Fruit fly (Drosophila melanogaster) whole organism, embryonic: ENCODE results near the gene beta4GalNAcTB.

Experiments used
- Atf6 ChIP-seq: fragments of 200-800 bp; sonication (Bioruptor generic); IDR thresholded peaks from 2 replicates; pipeline ENCODE4 v1.3.6; 2022; ENCODE audit warnings: missing biosample characterization, missing genetic modification characterization
- CG1024 ChIP-seq: fragments of 200-800 bp; sonication (Bioruptor generic); IDR thresholded peaks from 2 replicates; pipeline ENCODE4 v1.3.6; 2022; ENCODE audit warnings: missing biosample characterization, missing genetic modification characterization
- CG11247 ChIP-seq: fragments of 200-800 bp; sonication (Bioruptor generic); IDR thresholded peaks from 2 replicates; pipeline ENCODE4 v1.3.6; 2022; ENCODE audit warnings: missing biosample characterization, missing genetic modification characterization
- CG11695 ChIP-seq: fragments of 200-800 bp; sonication (Bioruptor generic); IDR thresholded peaks from 3 replicates; pipeline ENCODE4 v1.3.6; 2022; ENCODE audit warnings: missing biosample characterization, missing genetic modification characterization
- CG11723 ChIP-seq: fragments of 200-800 bp; sonication (Bioruptor generic); optimal IDR thresholded peaks from 2 replicates; lab custom pipeline; 2017; ENCODE audit warnings: missing biosample characterization, mild to moderate bottlenecking, missing genetic modification characterization
- CG16813 ChIP-seq: fragments of 200-800 bp; sonication (Bioruptor generic); IDR thresholded peaks from 3 replicates; pipeline ENCODE4 v1.3.6; 2022; ENCODE audit warnings: missing biosample characterization, missing genetic modification characterization; ENCODE audit not compliant: partially characterized antibody
- CG16815 ChIP-seq: fragments of 200-800 bp; sonication (Bioruptor generic); optimal IDR thresholded peaks from 3 replicates; lab custom pipeline; 2017; ENCODE audit warnings: missing biosample characterization, mild to moderate bottlenecking, missing genetic modification characterization
- CG17359 ChIP-seq: fragments of 200-800 bp; sonication (Bioruptor generic); optimal IDR thresholded peaks from 3 replicates; lab custom pipeline; 2018; ENCODE audit warnings: missing biosample characterization, mild to moderate bottlenecking, missing genetic modification characterization, moderate library complexity
- CG17612 ChIP-seq: fragments of 200-800 bp; sonication (Bioruptor generic); IDR thresholded peaks from 2 replicates; pipeline ENCODE4 v1.3.6; 2022; ENCODE audit warnings: missing biosample characterization, missing genetic modification characterization
- CG1832 ChIP-seq: fragments of 200-800 bp; sonication (Bioruptor generic); optimal IDR thresholded peaks from 2 replicates; lab custom pipeline; 2017; ENCODE audit warnings: missing biosample characterization, mild to moderate bottlenecking, missing genetic modification characterization, inconsistent platforms
- CG30020 ChIP-seq: fragments of 200-800 bp; optimal IDR thresholded peaks from 2 replicates; lab custom pipeline; 2019; ENCODE audit warnings: missing biosample characterization, mild to moderate bottlenecking, missing genetic modification characterization, moderate library complexity
- CG3065 ChIP-seq: fragments of 200-800 bp; sonication (Bioruptor generic); optimal IDR thresholded peaks from 2 replicates; lab custom pipeline; 2016; ENCODE audit warnings: missing biosample characterization, missing genetic modification characterization
- CG31365 ChIP-seq: fragments of 200-800 bp; sonication (Bioruptor generic); optimal IDR thresholded peaks from 2 replicates; lab custom pipeline; 2018; ENCODE audit warnings: missing biosample characterization, mild to moderate bottlenecking, missing genetic modification characterization
- CG3838 ChIP-seq: fragments of 200-800 bp; sonication (Bioruptor generic); optimal IDR thresholded peaks from 3 replicates; lab custom pipeline; 2016; ENCODE audit warnings: missing biosample characterization, missing genetic modification characterization
- CG4404 ChIP-seq: fragments of 200-800 bp; sonication (Bioruptor generic); IDR thresholded peaks from 2 replicates; pipeline ENCODE4 v1.3.6; 2022; ENCODE audit warnings: missing biosample characterization, missing genetic modification characterization
- CG8089 ChIP-seq: fragments of 200-800 bp; sonication (Bioruptor generic); optimal IDR thresholded peaks from 3 replicates; lab custom pipeline; 2016; ENCODE audit warnings: missing biosample characterization, missing genetic modification characterization
- CG9817 ChIP-seq: fragments of 200-800 bp; sonication (Bioruptor generic); optimal IDR thresholded peaks from 2 replicates; lab custom pipeline; 2018; ENCODE audit warnings: missing biosample characterization, mild to moderate bottlenecking, missing genetic modification characterization, moderate library complexity
- CkIIα-i1 ChIP-seq: fragments of 200-800 bp; sonication (Bioruptor generic); IDR thresholded peaks from 2 replicates; pipeline ENCODE4 v1.3.6; 2022; ENCODE audit warnings: missing biosample characterization, missing genetic modification characterization
- CrebB ChIP-seq: fragments of 200-800 bp; sonication (Bioruptor generic); optimal IDR thresholded peaks from 3 replicates; lab custom pipeline; 2018; ENCODE audit warnings: missing biosample characterization, mild to moderate bottlenecking, missing genetic modification characterization
- Dbx ChIP-seq: fragments of 200-800 bp; sonication (Bioruptor generic); IDR thresholded peaks from 3 replicates; pipeline ENCODE4 v1.3.6; 2022; ENCODE audit warnings: missing biosample characterization, missing genetic modification characterization
- Dip2 ChIP-seq: fragments of 200-800 bp; sonication (Bioruptor generic); IDR thresholded peaks from 2 replicates; pipeline ENCODE4 v1.3.6; 2022; ENCODE audit warnings: missing biosample characterization, missing genetic modification characterization
- ERR ChIP-seq: fragments of 200-800 bp; sonication (Bioruptor generic); optimal IDR thresholded peaks from 2 replicates; lab custom pipeline; 2016; ENCODE audit warnings: missing biosample characterization, missing genetic modification characterization
- Ets97D ChIP-seq: fragments of 200-800 bp; sonication (Bioruptor generic); optimal IDR thresholded peaks from 3 replicates; lab custom pipeline; 2016; ENCODE audit warnings: missing biosample characterization, missing genetic modification characterization
- Fer1 ChIP-seq: fragments of 200-800 bp; sonication (Bioruptor generic); optimal IDR thresholded peaks from 2 replicates; lab custom pipeline; 2017; ENCODE audit warnings: missing biosample characterization, mild to moderate bottlenecking, missing genetic modification characterization
- HHEX ChIP-seq: fragments of 200-800 bp; sonication (Bioruptor generic); optimal IDR thresholded peaks from 3 replicates; lab custom pipeline; 2017; ENCODE audit warnings: missing biosample characterization, mild to moderate bottlenecking, missing genetic modification characterization, missing genetic modification reagents
- Oaz ChIP-seq: fragments of 200-800 bp; sonication (Bioruptor generic); IDR thresholded peaks from 2 replicates; pipeline ENCODE4 v1.3.6; 2022; ENCODE audit warnings: missing biosample characterization, missing genetic modification characterization
- Opbp ChIP-seq: fragments of 200-800 bp; sonication (Bioruptor generic); IDR thresholded peaks from 3 replicates; pipeline ENCODE4 v1.3.6; 2022; ENCODE audit warnings: missing biosample characterization, missing genetic modification characterization; ENCODE audit not compliant: partially characterized antibody
- Pdp1 ChIP-seq, 2 experiments: fragments of 200-800 bp; sonication (Bioruptor generic); optimal IDR thresholded peaks; 3 replicates each; lab custom pipeline; 2016; ENCODE audit warnings: missing biosample characterization in 2 of 2, missing genetic modification characterization in 2 of 2, mild to moderate bottlenecking in 1 of 2, moderate library complexity in 1 of 2
- Sry-δ ChIP-seq: fragments of 200-800 bp; sonication (Bioruptor generic); optimal IDR thresholded peaks from 2 replicates; lab custom pipeline; 2016; ENCODE audit warnings: missing biosample characterization, missing genetic modification characterization
- Tbp ChIP-seq: fragments of >200 bp; optimal IDR thresholded peaks from 2 replicates; lab custom pipeline; 2018; ENCODE audit warnings: missing biosample characterization, missing genetic modification characterization
- ab ChIP-seq: fragments of 200-800 bp; sonication (Bioruptor generic); optimal IDR thresholded peaks from 2 replicates; lab custom pipeline; 2016; ENCODE audit warnings: missing biosample characterization, missing genetic modification characterization
- bigmax ChIP-seq: fragments of 200-800 bp; sonication (Bioruptor generic); optimal IDR thresholded peaks from 2 replicates; lab custom pipeline; 2018; ENCODE audit warnings: missing biosample characterization, mild to moderate bottlenecking, missing genetic modification characterization
- caup ChIP-seq: fragments of 200-800 bp; sonication (Bioruptor generic); optimal IDR thresholded peaks from 3 replicates; lab custom pipeline; 2017; ENCODE audit warnings: missing biosample characterization, mild to moderate bottlenecking, missing genetic modification characterization, moderate library complexity; ENCODE audit not compliant: severe bottlenecking
- corto ChIP-seq: fragments of 200-800 bp; sonication (Bioruptor generic); optimal IDR thresholded peaks from 2 replicates; lab custom pipeline; 2016; ENCODE audit warnings: missing biosample characterization, mild to moderate bottlenecking, missing genetic modification characterization, moderate library complexity
- crc ChIP-seq: fragments of 200-800 bp; sonication (Bioruptor generic); optimal IDR thresholded peaks from 2 replicates; lab custom pipeline; 2016; ENCODE audit warnings: missing biosample characterization, missing genetic modification characterization
- gsb ChIP-seq: fragments of 200-800 bp; sonication (Bioruptor generic); IDR thresholded peaks from 2 replicates; pipeline ENCODE4 v1.3.6; 2022; ENCODE audit warnings: missing biosample characterization, missing genetic modification characterization
- inv ChIP-seq: fragments of 200-800 bp; sonication (Bioruptor generic); IDR thresholded peaks from 2 replicates; pipeline ENCODE4 v1.3.6; 2022; ENCODE audit warnings: missing biosample characterization, missing genetic modification characterization; ENCODE audit not compliant: partially characterized antibody
- mam ChIP-seq: fragments of 200-800 bp; sonication (Bioruptor generic); optimal IDR thresholded peaks from 3 replicates; lab custom pipeline; 2016; ENCODE audit warnings: missing biosample characterization, missing genetic modification characterization
- peb ChIP-seq: fragments of 200-800 bp; sonication (Bioruptor generic); IDR thresholded peaks from 2 replicates; pipeline ENCODE4 v1.3.6; 2022; ENCODE audit warnings: missing biosample characterization, missing genetic modification characterization
- pho ChIP-seq: fragments of 200-800 bp; sonication (Bioruptor generic); optimal IDR thresholded peaks from 2 replicates; lab custom pipeline; 2016; ENCODE audit warnings: missing biosample characterization, missing genetic modification characterization
- phol ChIP-seq: fragments of 200-800 bp; sonication (Bioruptor generic); optimal IDR thresholded peaks from 3 replicates; lab custom pipeline; 2018; ENCODE audit warnings: missing biosample characterization, mild to moderate bottlenecking, missing genetic modification characterization, moderate library complexity
- pnt ChIP-seq: fragments of 200-800 bp; sonication (Bioruptor generic); optimal IDR thresholded peaks from 3 replicates; lab custom pipeline; 2016; ENCODE audit warnings: missing biosample characterization, missing genetic modification characterization
- ro ChIP-seq: fragments of 200-800 bp; sonication (Bioruptor generic); IDR thresholded peaks from 2 replicates; pipeline ENCODE4 v1.3.6; 2022; ENCODE audit warnings: missing biosample characterization, missing genetic modification characterization
- salm ChIP-seq: fragments of 200-800 bp; sonication (Bioruptor generic); optimal IDR thresholded peaks from 2 replicates; lab custom pipeline; 2018; ENCODE audit warnings: missing biosample characterization, mild to moderate bottlenecking, missing genetic modification characterization
- seq ChIP-seq: fragments of 200-800 bp; sonication (Bioruptor generic); IDR thresholded peaks from 2 replicates; pipeline ENCODE4 v1.3.6; 2022; ENCODE audit warnings: missing biosample characterization, missing genetic modification characterization
- sim ChIP-seq: fragments of 200-800 bp; sonication (Bioruptor generic); IDR thresholded peaks from 2 replicates; pipeline ENCODE4 v1.3.6; 2022; ENCODE audit warnings: missing biosample characterization, missing genetic modification characterization
- tna ChIP-seq: fragments of 200-800 bp; sonication (Bioruptor generic); IDR thresholded peaks from 2 replicates; pipeline ENCODE4 v1.3.6; 2022; ENCODE audit warnings: missing biosample characterization, missing genetic modification characterization; ENCODE audit not compliant: partially characterized antibody
- unc-4 ChIP-seq: fragments of 200-800 bp; sonication (Bioruptor generic); IDR thresholded peaks from 2 replicates; pipeline ENCODE4 v1.3.6; 2022; ENCODE audit warnings: missing biosample characterization, missing genetic modification characterization; ENCODE audit not compliant: partially characterized antibody
- unpg ChIP-seq: fragments of 200-800 bp; sonication (Bioruptor generic); optimal IDR thresholded peaks from 3 replicates; lab custom pipeline; 2018; ENCODE audit warnings: missing biosample characterization, mild to moderate bottlenecking, missing genetic modification characterization, moderate library complexity

The beta4GalNAcTB gene

dm6 chr3R:29033909-29034629 is at the start of gene beta4GalNAcTB, which contains the start of gene Cpsf100 (continued):
- TF ChIP-seq CG8089 (GFP tag; lab: Kevin White, UChicago) (peak; percentile 57), caup (GFP tag; lab: Kevin White, UChicago) (peak; percentile 32), Pdp1 (GFP tag; optimal IDR thresholded peaks at IDR 0.05; lab: Kevin White, UChicago) (peak; percentile 59 to 75), unpg (GFP tag; lab: Kevin White, UChicago) (peak; percentile 39), Dip2 (GFP tag; lab: Robert Waterston, UW) (no peak), sim (GFP tag; lab: Robert Waterston, UW) (no peak), pho (GFP tag; lab: Kevin White, UChicago) (peak; percentile 55), gsb (no peak; the same call in 1 of the 2 replicates), Tbp (GFP tag; lab: Kevin White, UChicago) (no peak), CG16815 (GFP tag; lab: Kevin White, UChicago) (peak; percentile 84), tna (GFP tag; lab: Robert Waterston, UW) (no peak), crc (peak; percentile 30), CG11247 (GFP tag; lab: Robert Waterston, UW) (peak; percentile 61), CG17359 (peak; percentile 41), Opbp (GFP tag; lab: Robert Waterston, UW) (no peak), Sry-δ (peak; percentile 8), salm (tag; lab: Kevin White, UChicago) (no peak), ab (GFP tag; lab: Kevin White, UChicago) (peak; percentile 7), CG9817 (tag; lab: Kevin White, UChicago) (peak; percentile 61), CG1024 (GFP tag; lab: Robert Waterston, UW) (peak; percentile 34; the same call in 1 of the 2 replicates), pnt (GFP tag; lab: Kevin White, UChicago) (peak; percentile 62), CG30020 (tag; lab: Kevin White, UChicago) (peak; percentile 52), HHEX (GFP tag; lab: Kevin White, UChicago) (peak; percentile 75), CG16813 (no peak), mam (GFP tag; lab: Kevin White, UChicago) (peak; percentile 64), Ets97D (GFP tag; lab: Kevin White, UChicago) (peak; percentile 35), CG11723 (no peak), unc-4 (GFP tag; lab: Robert Waterston, UW) (no peak), peb (GFP tag; lab: Robert Waterston, UW) (0 out of 2 replicates have a peak, but pooled peaks have one; percentile 30), inv (no peak), CG1832 (GFP tag; lab: Kevin White, UChicago) (no peak), Atf6 (peak; percentile 42; the same call in 1 of the 2 replicates), ro (GFP tag; lab: Robert Waterston, UW) (peak; percentile 15; the same call in 1 of the 2 replicates), Oaz (no peak; the same call in 1 of the 2 replicates), seq (GFP tag; lab: Robert Waterston, UW) (peak; percentile 47; the same call in 1 of the 2 replicates), CG11695 (GFP tag; lab: Robert Waterston, UW) (peak; percentile 25; the same call in 1 of the 3 replicates), CrebB (tag; lab: Kevin White, UChicago) (no peak), CkIIα-i1 (no peak), CG3838 (GFP tag; lab: Kevin White, UChicago) (peak; percentile 20), CG3065 (peak; percentile 8), Fer1 (peak; percentile 41), CG31365 (tag; lab: Kevin White, UChicago) (no peak), CG17612 (GFP tag; lab: Robert Waterston, UW) (no peak; the same call in 1 of the 2 replicates), phol (tag; lab: Kevin White, UChicago) (peak; percentile 77), CG4404 (GFP tag; lab: Robert Waterston, UW) (peak; percentile 67), bigmax (GFP tag; lab: Kevin White, UChicago) (no peak), Dbx (GFP tag; lab: Robert Waterston, UW) (peak; percentile 34), ERR (GFP tag; lab: Kevin White, UChicago) (no peak), corto (GFP tag; lab: Kevin White, UChicago) (no peak)
